Worm (Caenorhabditis elegans) whole organism, early embryonic: ENCODE results near the gene dec-7.

Experiments
- B0310.2 ChIP-seq: sonication (generic microtip); optimal IDR thresholded peaks from 2 replicates; lab custom pipeline; 2016; ENCODE audit warnings: mild to moderate bottlenecking, missing genetic modification characterization, missing compliant biosample characterization
- F13C5.2 ChIP-seq: sonication (generic microtip); optimal IDR thresholded peaks from 2 replicates; lab custom pipeline; 2017; ENCODE audit warnings: mild to moderate bottlenecking, missing genetic modification characterization, inconsistent platforms, missing compliant biosample characterization
- aly-1 ChIP-seq: sonication (generic microtip); optimal IDR thresholded peaks from 2 replicates; lab custom pipeline; 2016; ENCODE audit warnings: missing genetic modification characterization, missing compliant biosample characterization
- ama-1 ChIP-seq: fragments of 150-350 bp; optimal IDR thresholded peaks from 2 replicates; lab custom pipeline; 2014
- ceh-13 ChIP-seq: fragments of 200-800 bp; sonication (Bioruptor generic); optimal IDR thresholded peaks from 2 replicates; lab custom pipeline; 2018; ENCODE audit warnings: mild to moderate bottlenecking, missing genetic modification characterization, missing compliant biosample characterization
- ceh-36 ChIP-seq: sonication (generic microtip); optimal IDR thresholded peaks from 2 replicates; lab custom pipeline; 2016; ENCODE audit warnings: missing genetic modification characterization, inconsistent platforms, missing compliant biosample characterization
- ets-7 ChIP-seq: sonication (generic microtip); optimal IDR thresholded peaks from 2 replicates; lab custom pipeline; 2016; ENCODE audit warnings: missing genotype, missing genetic modification characterization, missing compliant biosample characterization
- flt-1 ChIP-seq: fragments of 200-800 bp; sonication (Bioruptor generic); IDR thresholded peaks from 2 replicates; pipeline ENCODE4 v1.3.6; 2022; ENCODE audit warnings: missing genetic modification characterization, missing compliant biosample characterization
- hmbx-1 ChIP-seq: sonication (generic microtip); optimal IDR thresholded peaks from 2 replicates; lab custom pipeline; 2016; ENCODE audit warnings: mild to moderate bottlenecking, missing genetic modification characterization, missing compliant biosample characterization
- hmg-4 ChIP-seq: fragments of 200-800 bp; sonication (Bioruptor generic); optimal IDR thresholded peaks from 2 replicates; lab custom pipeline; 2018; ENCODE audit warnings: mild to moderate bottlenecking, missing genetic modification characterization, missing compliant biosample characterization
- hnd-1 ChIP-seq: sonication (generic microtip); optimal IDR thresholded peaks from 2 replicates; lab custom pipeline; 2016; ENCODE audit warnings: missing genetic modification characterization, missing compliant biosample characterization
- pes-1 ChIP-seq: fragments of 200-800 bp; sonication (Bioruptor generic); IDR thresholded peaks from 2 replicates; pipeline ENCODE4 v1.3.6; 2022; ENCODE audit warnings: missing genetic modification reagents, missing genetic modification characterization, missing compliant biosample characterization
- scrt-1 ChIP-seq: fragments of 200-800 bp; sonication (Bioruptor generic); IDR thresholded peaks from 2 replicates; pipeline ENCODE4 v1.3.6; 2022; ENCODE audit warnings: missing genetic modification characterization, missing compliant biosample characterization
- sea-1 ChIP-seq: fragments of 200-800 bp; sonication (Bioruptor generic); conservative IDR thresholded peaks from 2 replicates; pipeline ENCODE4 v1.3.6; 2022; ENCODE audit warnings: missing genetic modification characterization, missing compliant biosample characterization
- tbx-11 ChIP-seq: fragments of 200-800 bp; sonication (Bioruptor generic); IDR thresholded peaks from 2 replicates; pipeline ENCODE4 v1.3.6; 2022; ENCODE audit warnings: missing genetic modification characterization, missing compliant biosample characterization
- tbx-37 ChIP-seq: fragments of 200-800 bp; sonication (Bioruptor generic); conservative IDR thresholded peaks from 2 replicates; pipeline ENCODE4 v1.3.6; 2022; ENCODE audit warnings: missing genetic modification reagents, missing genetic modification characterization, missing compliant biosample characterization
- tra-4 ChIP-seq: sonication (generic microtip); optimal IDR thresholded peaks from 2 replicates; lab custom pipeline; 2017; ENCODE audit warnings: missing genetic modification characterization, missing compliant biosample characterization

Gene dec-7

ce11 chrIII:9932091-9932490, at the start of gene dec-7:
TSS of gene dec-7 (plus strand) at chrIII:9932398.
- no peak for TF ChIP-seq B0310.2 (tag; lab: Kevin White, UChicago)
- TF ChIP-seq ets-7 (tag; lab: Kevin White, UChicago), result no peak
- TF ChIP-seq hnd-1 (tag; lab: Kevin White, UChicago), result no peak
- TF ChIP-seq ceh-36 (tag; lab: Kevin White, UChicago), result no peak
- no peak for TF ChIP-seq pes-1 (GFP tag; lab: Robert Waterston, UW)
- TF ChIP-seq scrt-1 (GFP tag; lab: Robert Waterston, UW), result no peak

ce11 chrIII:9885609-9886008, 46.6 kb upstream of the dec-7 start:
- no peak for TF ChIP-seq tra-4
- no peak for TF ChIP-seq ceh-13
- TF ChIP-seq scrt-1 (GFP tag; lab: Robert Waterston, UW), result no peak
- TF ChIP-seq sea-1 (GFP tag; lab: Robert Waterston, UW), result no peak
- no peak for TF ChIP-seq F13C5.2 (tag; lab: Kevin White, UChicago)
- no peak for TF ChIP-seq tbx-37 (GFP tag; lab: Robert Waterston, UW)
- TF ChIP-seq flt-1, result no peak
- no peak for TF ChIP-seq tbx-11 (GFP tag; lab: Robert Waterston, UW)
- no peak for TF ChIP-seq hnd-1 (tag; lab: Kevin White, UChicago)
- no peak for TF ChIP-seq ceh-36 (tag; lab: Kevin White, UChicago)
- no peak for TF ChIP-seq aly-1 (tag; lab: Kevin White, UChicago)
- TF ChIP-seq pes-1 (GFP tag; lab: Robert Waterston, UW), result no peak
- no peak for TF ChIP-seq B0310.2 (tag; lab: Kevin White, UChicago)
- TF ChIP-seq hmg-4 (GFP tag; lab: Kevin White, UChicago), result no peak
- no peak for TF ChIP-seq ama-1
- no peak for TF ChIP-seq hmbx-1 (tag; lab: Kevin White, UChicago)
- TF ChIP-seq ets-7 (tag; lab: Kevin White, UChicago), result no peak

- TF ChIP-seq B0310.2 (tag; lab: Kevin White, UChicago) (no peak), aly-1 (tag; lab: Kevin White, UChicago) (no peak), hnd-1 (tag; lab: Kevin White, UChicago) (no peak), tbx-11 (GFP tag; lab: Robert Waterston, UW) (no peak), tra-4 (no peak), tbx-37 (GFP tag; lab: Robert Waterston, UW) (no peak), hmg-4 (GFP tag; lab: Kevin White, UChicago) (no peak)
Measured at ce11 chrIII:9886323-9886722, 45.9 kb upstream of the dec-7 start.

- no peak for TF ChIP-seq sea-1 (GFP tag; lab: Robert Waterston, UW)
- TF ChIP-seq hmg-4 (GFP tag; lab: Kevin White, UChicago), result no peak
- TF ChIP-seq ets-7 (tag; lab: Kevin White, UChicago), result no peak
- no peak for TF ChIP-seq tbx-11 (GFP tag; lab: Robert Waterston, UW)
- TF ChIP-seq scrt-1 (GFP tag; lab: Robert Waterston, UW), result no peak
- TF ChIP-seq pes-1 (GFP tag; lab: Robert Waterston, UW), result no peak
- no peak for TF ChIP-seq tra-4
- no peak for TF ChIP-seq ceh-13
- TF ChIP-seq F13C5.2 (tag; lab: Kevin White, UChicago), result no peak
- no peak for TF ChIP-seq hnd-1 (tag; lab: Kevin White, UChicago)
- no peak for TF ChIP-seq B0310.2 (tag; lab: Kevin White, UChicago)
Measured at ce11 chrIII:9891324-9891723, 40.9 kb upstream of the dec-7 start, which contains the start of gene alg-4. TSS of gene alg-4 (minus strand) at chrIII:9891424.

ce11 chrIII:9892855-9893254, 39.3 kb upstream of the dec-7 start, which contains the start of gene mam-7:
TSS of gene mam-7 (plus strand) at chrIII:9893155.
- TF ChIP-seq ceh-13 (no peak), tbx-37 (GFP tag; lab: Robert Waterston, UW) (no peak), scrt-1 (GFP tag; lab: Robert Waterston, UW) (no peak), B0310.2 (tag; lab: Kevin White, UChicago) (no peak)

ce11 chrIII:9899720-9900119, 32.5 kb upstream of the dec-7 start:
- no peak for TF ChIP-seq scrt-1 (GFP tag; lab: Robert Waterston, UW)
- no peak for TF ChIP-seq tbx-11 (GFP tag; lab: Robert Waterston, UW)
- no peak for TF ChIP-seq sea-1 (GFP tag; lab: Robert Waterston, UW)
- no peak for TF ChIP-seq pes-1 (GFP tag; lab: Robert Waterston, UW)
- no peak for TF ChIP-seq hmg-4 (GFP tag; lab: Kevin White, UChicago)
- no peak for TF ChIP-seq aly-1 (tag; lab: Kevin White, UChicago)
- TF ChIP-seq hnd-1 (tag; lab: Kevin White, UChicago), result no peak
- no peak for TF ChIP-seq flt-1
- TF ChIP-seq ceh-36 (tag; lab: Kevin White, UChicago), result no peak
- TF ChIP-seq ceh-13, result no peak
- no peak for TF ChIP-seq tbx-37 (GFP tag; lab: Robert Waterston, UW)
- no peak for TF ChIP-seq F13C5.2 (tag; lab: Kevin White, UChicago)
- TF ChIP-seq hmbx-1 (tag; lab: Kevin White, UChicago), result no peak
- TF ChIP-seq B0310.2 (tag; lab: Kevin White, UChicago), result no peak
- TF ChIP-seq ama-1, result no peak
- TF ChIP-seq tra-4, result no peak

ce11 chrIII:9903694-9904292, 28.4 kb upstream of the dec-7 start:
- no peak for TF ChIP-seq aly-1 (tag; lab: Kevin White, UChicago)
- TF ChIP-seq tbx-11 (GFP tag; lab: Robert Waterston, UW), result no peak
- TF ChIP-seq pes-1 (GFP tag; lab: Robert Waterston, UW), result no peak
- no peak for TF ChIP-seq B0310.2 (tag; lab: Kevin White, UChicago)

- no peak for TF ChIP-seq scrt-1 (GFP tag; lab: Robert Waterston, UW)
- no peak for TF ChIP-seq hnd-1 (tag; lab: Kevin White, UChicago)
- no peak for TF ChIP-seq B0310.2 (tag; lab: Kevin White, UChicago)
Measured at ce11 chrIII:9905307-9905706, 26.9 kb upstream of the dec-7 start.
